Worm (Caenorhabditis elegans): ENCODE data around the gene F31E3.6.

F31E3.6 gene

DNA sequence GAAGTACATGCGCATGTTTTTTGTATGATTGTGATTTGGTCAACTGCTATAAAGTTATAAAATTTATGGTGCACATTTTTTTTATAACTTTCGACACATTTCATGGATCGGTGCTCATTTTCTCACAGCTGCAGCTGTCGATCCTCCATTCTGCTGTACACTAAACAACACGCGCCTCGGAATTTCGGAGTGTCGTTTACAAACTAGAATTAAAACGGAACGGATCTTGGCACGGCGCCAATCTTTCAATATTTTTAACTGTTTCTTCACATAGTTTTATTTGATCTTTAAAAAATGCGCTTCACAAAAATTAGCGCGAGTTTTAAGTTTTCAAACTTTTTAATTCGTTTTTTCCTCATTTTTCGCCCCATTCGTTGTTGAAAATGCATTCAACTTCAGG, 35.5 kb upstream of the F31E3.6 start, which contains the start of gene let-711:
TSS of gene let-711 (plus strand) at position 337 of the 400 bp plus-strand sequence.
- TF ChIP-seq pbrm-1 (GFP tag; IDR thresholded peaks at IDR 0.05): no peak
- TF ChIP-seq ztf-22 (GFP tag; optimal IDR thresholded peaks at IDR 0.05): no peak
- no peak for TF ChIP-seq Y56A3A.18 (GFP tag; IDR thresholded peaks at IDR 0.05)
- no peak for TF ChIP-seq atf-7 (tag; optimal IDR thresholded peaks at IDR 0.05)
- no peak for TF ChIP-seq egl-18 (GFP tag; IDR thresholded peaks at IDR 0.05)
- no peak for TF ChIP-seq attf-6 (GFP tag; IDR thresholded peaks at IDR 0.05)
- no peak for TF ChIP-seq tbx-9 (tag; optimal IDR thresholded peaks at IDR 0.05; ENCODE audit: borderline replicate concordance)
- TF ChIP-seq dpff-1 (tag; optimal IDR thresholded peaks at IDR 0.05): no peak
- no peak for TF ChIP-seq egl-44 (GFP tag; IDR thresholded peaks at IDR 0.05)
- no peak for TF ChIP-seq hlh-26 (GFP tag; conservative IDR thresholded peaks at IDR 0.05)
- no peak for TF ChIP-seq rec-8 (tag; optimal IDR thresholded peaks at IDR 0.05)
- no peak for TF ChIP-seq K12H6.12 (tag; optimal IDR thresholded peaks at IDR 0.05)
- TF ChIP-seq F33H1.4 (GFP tag; IDR thresholded peaks at IDR 0.05): peak; percentile 62
- no peak for TF ChIP-seq lin-40 (tag; optimal IDR thresholded peaks at IDR 0.05)
- TF ChIP-seq hlh-12 (tag; optimal IDR thresholded peaks at IDR 0.05): no peak
- no peak for TF ChIP-seq ama-1 (optimal IDR thresholded peaks at IDR 0.05)
- no peak for TF ChIP-seq ama-1 (GFP tag; optimal IDR thresholded peaks at IDR 0.05)
- TF ChIP-seq fkh-3 (tag; optimal IDR thresholded peaks at IDR 0.05): no peak
- TF ChIP-seq attf-3 (GFP tag; conservative IDR thresholded peaks at IDR 0.05): peak; percentile 95
- TF ChIP-seq nhr-80 (tag; optimal IDR thresholded peaks at IDR 0.05): no peak
- TF ChIP-seq C17E4.6 (GFP tag; IDR thresholded peaks at IDR 0.05): no peak
- TF ChIP-seq madf-3 (GFP tag; IDR thresholded peaks at IDR 0.05): 0 out of 2 replicates have a peak, but pooled peaks have one; percentile 79
- no peak for TF ChIP-seq Y53F4B.3 (GFP tag; IDR thresholded peaks at IDR 0.05)
- TF ChIP-seq ceh-40 (GFP tag; IDR thresholded peaks at IDR 0.05): no peak
- peak; percentile 79 for TF ChIP-seq madf-8 (GFP tag; conservative IDR thresholded peaks at IDR 0.05)
- no peak for TF ChIP-seq F37B4.10 (GFP tag; IDR thresholded peaks at IDR 0.05)
- TF ChIP-seq aptf-3 (GFP tag; IDR thresholded peaks at IDR 0.05): no peak
- peak; percentile 92 for TF ChIP-seq madf-6 (GFP tag; IDR thresholded peaks at IDR 0.05)
- TF ChIP-seq zfh-2 (GFP tag; conservative IDR thresholded peaks at IDR 0.05): no peak
- 0 out of 2 replicates have a peak, but pooled peaks have one; percentile 39 for TF ChIP-seq hsf-1 (GFP tag; IDR thresholded peaks at IDR 0.05)
- TF ChIP-seq T07F8.4 (tag; optimal IDR thresholded peaks at IDR 0.05): no peak
- no peak for TF ChIP-seq tbp1 (GFP tag; optimal IDR thresholded peaks at IDR 0.05)
- TF ChIP-seq mel-28 (tag; optimal IDR thresholded peaks at IDR 0.05; ENCODE audit: borderline replicate concordance): no peak
- TF ChIP-seq rcor-1 (GFP tag; IDR thresholded peaks at IDR 0.05): no peak
- TF ChIP-seq ZK185.1 (tag; optimal IDR thresholded peaks at IDR 0.05; ENCODE audit: poor library complexity, severe bottlenecking): no peak
- TF ChIP-seq D2030.7 (GFP tag; IDR thresholded peaks at IDR 0.05): peak; percentile 53
- TF ChIP-seq dpl-1 (GFP tag; optimal IDR thresholded peaks at IDR 0.05): peak; percentile 37
- TF ChIP-seq egrh-3 (GFP tag; IDR thresholded peaks at IDR 0.05): no peak
- no peak for TF ChIP-seq cebp-1 (GFP tag; IDR thresholded peaks at IDR 0.05)
- no peak for TF ChIP-seq cebp-1 (tag; optimal IDR thresholded peaks at IDR 0.05)
- TF ChIP-seq lsy-27 (tag; optimal IDR thresholded peaks at IDR 0.05; ENCODE audit: borderline replicate concordance, insufficient read depth): no peak
- no peak for TF ChIP-seq athp-1 (tag; optimal IDR thresholded peaks at IDR 0.05)
- TF ChIP-seq ztf-3 (GFP tag; optimal IDR thresholded peaks at IDR 0.05): no peak
- TF ChIP-seq cebp-2 (GFP tag; IDR thresholded peaks at IDR 0.05): no peak
- no peak for TF ChIP-seq gei-17 (GFP tag; optimal IDR thresholded peaks at IDR 0.05)
- TF ChIP-seq lsl-1 (GFP tag; optimal IDR thresholded peaks at IDR 0.05): peak; percentile 48
- no peak for TF ChIP-seq snpc-1.1 (tag; optimal IDR thresholded peaks at IDR 0.05; ENCODE audit: insufficient read depth)
- TF ChIP-seq B0019.2 (GFP tag; conservative IDR thresholded peaks at IDR 0.05): no peak
- TF ChIP-seq bed-2 (GFP tag; IDR thresholded peaks at IDR 0.05): no peak

Measured in whole organism, young adult.